Worm (Caenorhabditis elegans): Measurements from ENCODE around the gene F36H9.2.
A peak's percentile ranks its signal among the peaks of the same experiment; 100 is the strongest.
"Not testable (repeated sequence)": the region's sequence is repeated elsewhere in the genome, so short reads cannot be mapped to it uniquely, and the experiment has no call there.

The F36H9.2 gene

ce11 chrV:1805724-1806316, 17.6 kb downstream of the F36H9.2 start:
- TF ChIP-seq nhr-237 (tag; optimal IDR thresholded peaks at IDR 0.05), result no peak
- no peak for TF ChIP-seq M03D4.4 (tag; optimal IDR thresholded peaks at IDR 0.05)
- TF ChIP-seq cnd-1 (tag; optimal IDR thresholded peaks at IDR 0.05), result no peak
- no peak for TF ChIP-seq unc-62 (GFP tag; optimal IDR thresholded peaks at IDR 0.05)
- no peak for TF ChIP-seq ham-2 (GFP tag; optimal IDR thresholded peaks at IDR 0.05)
- TF ChIP-seq ces-1 (GFP tag; optimal IDR thresholded peaks at IDR 0.05), result no peak
- no peak for TF ChIP-seq mep-1 (tag; optimal IDR thresholded peaks at IDR 0.05)
- TF ChIP-seq mab-5 (tag; optimal IDR thresholded peaks at IDR 0.05), result no peak
- TF ChIP-seq blmp-1 (tag; optimal IDR thresholded peaks at IDR 0.05), result no peak

ce11 chrV:1807160-1807559, 18.9 kb downstream of the F36H9.2 start, which contains the start of gene srt-42:
Gene srt-42 (plus strand): TSS chrV:1807460.
- no peak for TF ChIP-seq lsy-2 (tag; optimal IDR thresholded peaks at IDR 0.05)
- no peak for TF ChIP-seq ztf-11 (tag; optimal IDR thresholded peaks at IDR 0.05)

ce11 chrV:1811035-1811434, 22.8 kb downstream of the F36H9.2 start, which contains the start of gene Y46H3A.4:
Gene Y46H3A.4 (minus strand): TSS chrV:1811135.
- TF ChIP-seq sem-2 (GFP tag; optimal IDR thresholded peaks at IDR 0.05), result no peak

- not testable (repeated sequence) for TF ChIP-seq bed-3 (GFP tag; optimal IDR thresholded peaks at IDR 0.05); nhr-12 (tag; optimal IDR thresholded peaks at IDR 0.05); mep-1 (tag; optimal IDR thresholded peaks at IDR 0.05)
These were observed 26.5 kb downstream of the F36H9.2 start, which contains the start of gene Y46H3A.5 for ce11 chrV:1814784-1815183. Gene Y46H3A.5 (minus strand): TSS chrV:1814884.

ce11 chrV:1820016-1820415, 31.8 kb downstream of the F36H9.2 start:
- TF ChIP-seq snpc-4 (tag; optimal IDR thresholded peaks at IDR 0.05) (no peak), nhr-76 (tag; optimal IDR thresholded peaks at IDR 0.05) (no peak), ham-2 (GFP tag; optimal IDR thresholded peaks at IDR 0.05) (no peak)

ce11 chrV:1820749-1821148, 32.5 kb downstream of the F36H9.2 start:
- no peak for TF ChIP-seq unc-120 (tag; optimal IDR thresholded peaks at IDR 0.05; ENCODE audit: poor library complexity, severe bottlenecking)
- no peak for TF ChIP-seq mab-5 (tag; optimal IDR thresholded peaks at IDR 0.05)
- no peak for TF ChIP-seq sptf-1 (tag; optimal IDR thresholded peaks at IDR 0.05)
- TF ChIP-seq nhr-12 (tag; optimal IDR thresholded peaks at IDR 0.05), result no peak
- no peak for TF ChIP-seq ceh-83 (GFP tag; optimal IDR thresholded peaks at IDR 0.05)
- TF ChIP-seq nhr-28 (tag; optimal IDR thresholded peaks at IDR 0.05), result no peak
- no peak for TF ChIP-seq nhr-76 (tag; optimal IDR thresholded peaks at IDR 0.05)
- TF ChIP-seq elt-3 (tag; optimal IDR thresholded peaks at IDR 0.05), result no peak
- TF ChIP-seq ceh-39 (tag; optimal IDR thresholded peaks at IDR 0.05), result no peak
- TF ChIP-seq blmp-1 (tag; optimal IDR thresholded peaks at IDR 0.05), result no peak
- no peak for TF ChIP-seq ztf-11 (tag; optimal IDR thresholded peaks at IDR 0.05)
- TF ChIP-seq unc-39 (tag; optimal IDR thresholded peaks at IDR 0.05), result no peak
- no peak for TF ChIP-seq bed-3 (GFP tag; optimal IDR thresholded peaks at IDR 0.05)
- no peak for TF ChIP-seq ceh-43 (GFP tag; optimal IDR thresholded peaks at IDR 0.05)

ce11 chrV:1821287-1821686, 33.0 kb downstream of the F36H9.2 start, which contains the start of the genes gly-7 and mrpl-39:
Gene gly-7 (minus strand): TSS chrV:1821323.
Gene mrpl-39 (plus strand): TSS chrV:1821579.
- TF ChIP-seq ham-2 (GFP tag; optimal IDR thresholded peaks at IDR 0.05), result peak; percentile 14
- TF ChIP-seq elt-3 (tag; optimal IDR thresholded peaks at IDR 0.05), result no peak
- no peak for TF ChIP-seq lin-32 (GFP tag; optimal IDR thresholded peaks at IDR 0.05)
- TF ChIP-seq lsy-2 (tag; optimal IDR thresholded peaks at IDR 0.05), result no peak
- no peak for TF ChIP-seq unc-62 (GFP tag; optimal IDR thresholded peaks at IDR 0.05)
- TF ChIP-seq sptf-1 (tag; optimal IDR thresholded peaks at IDR 0.05), result peak; percentile 73
- no peak for TF ChIP-seq snpc-4 (tag; optimal IDR thresholded peaks at IDR 0.05)
- no peak for TF ChIP-seq ces-1 (GFP tag; optimal IDR thresholded peaks at IDR 0.05)
- TF ChIP-seq blmp-1 (tag; optimal IDR thresholded peaks at IDR 0.05), result peak; percentile 29
- TF ChIP-seq drap-1 (GFP tag; optimal IDR thresholded peaks at IDR 0.05), result peak; percentile 31
- TF ChIP-seq nhr-76 (tag; optimal IDR thresholded peaks at IDR 0.05), result no peak
- TF ChIP-seq ztf-11 (tag; optimal IDR thresholded peaks at IDR 0.05), result no peak
- no peak for TF ChIP-seq ceh-43 (GFP tag; optimal IDR thresholded peaks at IDR 0.05)
- TF ChIP-seq mab-5 (tag; optimal IDR thresholded peaks at IDR 0.05), result no peak
- TF ChIP-seq tbx-8 (GFP tag; optimal IDR thresholded peaks at IDR 0.05), result no peak
- TF ChIP-seq mep-1 (tag; optimal IDR thresholded peaks at IDR 0.05), result peak; percentile 5
- no peak for TF ChIP-seq ceh-83 (GFP tag; optimal IDR thresholded peaks at IDR 0.05)
- no peak for TF ChIP-seq sem-2 (GFP tag; optimal IDR thresholded peaks at IDR 0.05)
- TF ChIP-seq nhr-2 (tag; optimal IDR thresholded peaks at IDR 0.05), result no peak
- no peak for TF ChIP-seq ceh-39 (tag; optimal IDR thresholded peaks at IDR 0.05)
- no peak for TF ChIP-seq elt-1 (tag; optimal IDR thresholded peaks at IDR 0.05; ENCODE audit: borderline replicate concordance, insufficient read depth)
- peak; percentile 48 for TF ChIP-seq M03D4.4 (tag; optimal IDR thresholded peaks at IDR 0.05)
- no peak for TF ChIP-seq lin-13 (tag; optimal IDR thresholded peaks at IDR 0.05)
- peak; percentile 17 for TF ChIP-seq bed-3 (GFP tag; optimal IDR thresholded peaks at IDR 0.05)
- TF ChIP-seq unc-39 (tag; optimal IDR thresholded peaks at IDR 0.05), result no peak
- peak; percentile 14 for TF ChIP-seq unc-120 (tag; optimal IDR thresholded peaks at IDR 0.05; ENCODE audit: poor library complexity, severe bottlenecking)
- no peak for TF ChIP-seq pha-4 (tag; optimal IDR thresholded peaks at IDR 0.05)
- peak; percentile 29 for TF ChIP-seq mls-2 (tag; optimal IDR thresholded peaks at IDR 0.05)
- TF ChIP-seq nhr-237 (tag; optimal IDR thresholded peaks at IDR 0.05), result peak; percentile 5
- no peak for TF ChIP-seq nhr-28 (tag; optimal IDR thresholded peaks at IDR 0.05)
- peak; percentile 40 for TF ChIP-seq hlh-1 (tag; optimal IDR thresholded peaks at IDR 0.05)

Data from whole organism, mixed stage, embryonic.